Worm (Caenorhabditis elegans) whole organism, L3 larva: ENCODE data around the gene Y42G9A.2.

Experiments used
- ZK546.5 ChIP-seq: sonication (generic microtip); optimal IDR thresholded peaks from 2 replicates; lab custom pipeline; 2017; ENCODE audit warnings: missing biosample characterization, missing genetic modification characterization
- ama-1 ChIP-seq: fragments of 150-350 bp; optimal IDR thresholded peaks from 2 replicates; lab custom pipeline; 2018
- egl-5 ChIP-seq: fragments of 150-350 bp; optimal IDR thresholded peaks from 2 replicates; lab custom pipeline; 2017; ENCODE audit warnings: missing biosample characterization, missing genetic modification reagents, missing genetic modification characterization, inconsistent platforms
- elt-1 ChIP-seq: fragments of 150-350 bp; optimal IDR thresholded peaks from 2 replicates; lab custom pipeline; 2014; ENCODE audit warnings: missing biosample characterization, missing genetic modification characterization
- elt-3 ChIP-seq, 3 experiments: fragments of 150-350 bp in 1 of 3; sonication (generic microtip) in 2 of 3; optimal IDR thresholded peaks; 2 replicates in 2 of 3; 4 replicates in 1 of 3; lab custom pipeline; 2014 to 2017; ENCODE audit warnings: missing biosample characterization in 3 of 3, missing genetic modification characterization in 3 of 3
- fkh-10 ChIP-seq: sonication (generic microtip); optimal IDR thresholded peaks from 2 replicates; lab custom pipeline; 2017; ENCODE audit warnings: missing biosample characterization, missing genetic modification reagents, missing genetic modification characterization
- fkh-2 ChIP-seq: fragments of 150-350 bp; optimal IDR thresholded peaks from 2 replicates; lab custom pipeline; 2014; ENCODE audit warnings: missing biosample characterization, missing genetic modification reagents, missing genetic modification characterization
- fos-1 ChIP-seq: fragments of 150-350 bp; optimal IDR thresholded peaks from 2 replicates; lab custom pipeline; 2014; ENCODE audit warnings: missing biosample characterization, missing genetic modification characterization
- lin-15B ChIP-seq: fragments of 150-350 bp; optimal IDR thresholded peaks from 2 replicates; lab custom pipeline; 2014; ENCODE audit warnings: missing biosample characterization, missing genetic modification characterization
- lin-39 ChIP-seq: fragments of 150-350 bp; optimal IDR thresholded peaks from 2 replicates; lab custom pipeline; 2018; ENCODE audit warnings: missing biosample characterization, missing genetic modification reagents, missing genetic modification characterization
- nhr-12 ChIP-seq: fragments of 150-350 bp; optimal IDR thresholded peaks from 2 replicates; lab custom pipeline; 2014; ENCODE audit warnings: missing biosample characterization, missing genetic modification characterization
- pha-4 ChIP-seq: fragments of 150-350 bp; optimal IDR thresholded peaks from 2 replicates; lab custom pipeline; 2014; ENCODE audit warnings: missing biosample characterization, missing genetic modification reagents, missing genetic modification characterization
- skn-1 ChIP-seq: fragments of 150-350 bp; optimal IDR thresholded peaks from 2 replicates; lab custom pipeline; 2014; ENCODE audit warnings: missing biosample characterization, missing genetic modification characterization
- zag-1 ChIP-seq: fragments of 150-350 bp; optimal IDR thresholded peaks from 2 replicates; lab custom pipeline; 2014; ENCODE audit warnings: missing biosample characterization, missing genetic modification characterization

DNA sequence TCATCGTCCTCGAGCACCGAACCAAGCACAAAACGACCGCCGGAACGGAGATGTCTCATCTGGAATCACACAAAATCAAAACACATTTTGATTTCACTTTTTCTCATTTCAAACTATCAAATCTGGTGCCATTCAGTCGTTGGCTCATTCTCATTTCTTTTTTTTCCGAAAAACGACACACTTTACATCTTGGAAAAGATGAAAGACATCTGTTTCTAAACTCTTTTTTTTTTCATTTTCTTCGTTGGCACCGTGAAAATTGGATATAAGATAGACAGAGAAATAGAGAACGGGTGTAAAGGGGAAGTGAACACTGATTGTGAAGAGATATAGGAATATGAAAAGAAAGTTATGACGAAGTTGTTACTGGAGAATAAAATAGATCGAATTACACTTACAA lies 7.8 kb downstream of the Y42G9A.2 start:
- TF ChIP-seq ama-1 (lab: Kevin White, UChicago) (no peak), fos-1 (tag; lab: Kevin White, UChicago) (no peak), pha-4 (no peak), nhr-12 (tag; lab: Kevin White, UChicago) (no peak), lin-39 (tag; lab: Kevin White, UChicago) (no peak), lin-15B (tag; lab: Kevin White, UChicago) (no peak), fkh-2 (tag; lab: Kevin White, UChicago) (no peak), elt-3 (tag; optimal IDR thresholded peaks at IDR 0.05; lab: Kevin White, UChicago) (no peak), skn-1 (tag; lab: Kevin White, UChicago) (no peak), ZK546.5 (tag; lab: Kevin White, UChicago) (no peak), elt-1 (no peak), zag-1 (tag; lab: Kevin White, UChicago) (no peak), fkh-10 (GFP tag; lab: Kevin White, UChicago) (no peak), egl-5 (tag; lab: Kevin White, UChicago) (no peak)
